Worm (Caenorhabditis elegans) whole organism, L4 larva: ENCODE results near the gene ZC455.1.
A peak's percentile ranks its signal among the peaks of the same experiment; 100 is the strongest.

ENCODE experiments used
- D1046.2 ChIP-seq: fragments of 200-800 bp; sonication (Bioruptor generic); IDR thresholded peaks from 2 replicates; pipeline ENCODE4 v1.3.6; 2022; ENCODE audit warnings: missing genetic modification characterization, missing compliant biosample characterization
- F26F4.8 ChIP-seq: fragments of 200-800 bp; sonication (Bioruptor generic); conservative IDR thresholded peaks from 2 replicates; pipeline ENCODE4 v1.3.6; 2022; ENCODE audit warnings: missing genetic modification characterization, missing compliant biosample characterization
- F44E2.7 ChIP-seq: fragments of 200-800 bp; sonication (Bioruptor generic); IDR thresholded peaks from 2 replicates; pipeline ENCODE4 v2.1.2; 2022; ENCODE audit warnings: missing genetic modification characterization, missing compliant biosample characterization
- T20F7.1 ChIP-seq: fragments of 200-800 bp; sonication (Bioruptor generic); optimal IDR thresholded peaks from 2 replicates; lab custom pipeline; 2018; ENCODE audit warnings: mild to moderate bottlenecking, missing genetic modification characterization, missing compliant biosample characterization
- Y105C5A.15 ChIP-seq: fragments of 200-800 bp; sonication (Bioruptor generic); IDR thresholded peaks from 2 replicates; pipeline ENCODE4 v1.3.6; 2022; ENCODE audit warnings: missing genetic modification characterization, missing compliant biosample characterization
- Y48G9A.11 ChIP-seq: fragments of 200-800 bp; sonication (Bioruptor generic); IDR thresholded peaks from 2 replicates; pipeline ENCODE4 v1.3.6; 2022; ENCODE audit warnings: missing genetic modification reagents, missing genetic modification characterization, missing compliant biosample characterization
- Y75B8A.6 ChIP-seq: fragments of 200-800 bp; sonication (Bioruptor generic); IDR thresholded peaks from 2 replicates; pipeline ENCODE4 v1.3.6; 2022; ENCODE audit warnings: missing genetic modification reagents, missing genetic modification characterization, missing compliant biosample characterization
- aly-2 ChIP-seq: sonication (generic microtip); optimal IDR thresholded peaks from 2 replicates; lab custom pipeline; 2018; ENCODE audit warnings: missing biosample characterization, missing genetic modification characterization
- arid-1 ChIP-seq: fragments of 200-800 bp; sonication (Bioruptor generic); conservative IDR thresholded peaks from 2 replicates; pipeline ENCODE4 v1.3.6; 2022; ENCODE audit warnings: missing genetic modification reagents, missing genetic modification characterization, missing compliant biosample characterization
- attf-4 ChIP-seq: sonication (generic microtip); optimal IDR thresholded peaks from 3 replicates; lab custom pipeline; 2017; ENCODE audit warnings: missing biosample characterization, missing genetic modification characterization
- ceh-20 ChIP-seq: fragments of 200-800 bp; sonication (Bioruptor generic); IDR thresholded peaks from 2 replicates; pipeline ENCODE4 v1.3.6; 2022; ENCODE audit warnings: missing genetic modification reagents, missing genetic modification characterization, missing compliant biosample characterization
- ceh-44 ChIP-seq: fragments of 200-800 bp; sonication (Bioruptor generic); IDR thresholded peaks from 2 replicates; pipeline ENCODE4 v1.3.6; 2022; ENCODE audit warnings: missing genetic modification reagents, missing genetic modification characterization, missing compliant biosample characterization
- ces-1 ChIP-seq: fragments of 150-350 bp; sonication (generic microtip); optimal IDR thresholded peaks from 4 replicates; lab custom pipeline; 2014; ENCODE audit warnings: missing biosample characterization, missing genetic modification reagents, missing genetic modification characterization
- cey-2 ChIP-seq: sonication (generic microtip); optimal IDR thresholded peaks from 3 replicates; lab custom pipeline; 2017; ENCODE audit warnings: missing genetic modification characterization, mild to moderate bottlenecking, missing compliant biosample characterization, antibody characterized with exemption, borderline replicate concordance; ENCODE audit not compliant: insufficient read depth
- daf-12 ChIP-seq: fragments of 150-350 bp; optimal IDR thresholded peaks from 2 replicates; lab custom pipeline; 2014; ENCODE audit warnings: missing biosample characterization, missing genetic modification reagents, missing genetic modification characterization
- daf-16 ChIP-seq, 3 experiments: sonication (generic microtip); optimal IDR thresholded peaks; 2 replicates each; lab custom pipeline; 2016 to 2017; ENCODE audit warnings: missing genetic modification characterization in 3 of 3, missing genetic modification reagents in 3 of 3, mild to moderate bottlenecking in 2 of 3, missing compliant biosample characterization in 2 of 3, missing biosample characterization in 1 of 3, moderate library complexity in 1 of 3
- dmd-9 ChIP-seq: fragments of 200-800 bp; sonication (Bioruptor generic); IDR thresholded peaks from 2 replicates; pipeline ENCODE4 v1.3.6; 2022; ENCODE audit warnings: missing genetic modification reagents, missing genetic modification characterization, missing compliant biosample characterization
- duxl-1 ChIP-seq: sonication (generic microtip); optimal IDR thresholded peaks from 2 replicates; lab custom pipeline; 2016; ENCODE audit warnings: mild to moderate bottlenecking, missing genetic modification characterization, moderate library complexity, missing compliant biosample characterization; ENCODE audit not compliant: poor library complexity
- dve-1 ChIP-seq: sonication (generic microtip); optimal IDR thresholded peaks from 2 replicates; lab custom pipeline; 2017; ENCODE audit warnings: antibody characterized with exemption, mild to moderate bottlenecking, missing genetic modification characterization, missing compliant biosample characterization; ENCODE audit not compliant: insufficient read depth
- egl-43 ChIP-seq: fragments of 200-800 bp; sonication (Bioruptor generic); IDR thresholded peaks from 2 replicates; pipeline ENCODE4 v1.3.6; 2022; ENCODE audit warnings: missing genetic modification reagents, missing genetic modification characterization, missing compliant biosample characterization
- hlh-11 ChIP-seq: fragments of 200-800 bp; sonication (Bioruptor generic); optimal IDR thresholded peaks from 2 replicates; lab custom pipeline; 2018; ENCODE audit warnings: mild to moderate bottlenecking, missing genetic modification characterization, missing compliant biosample characterization
- hlh-30 ChIP-seq: sonication (generic microtip); optimal IDR thresholded peaks from 2 replicates; lab custom pipeline; 2017; ENCODE audit warnings: antibody characterized with exemption, mild to moderate bottlenecking, missing genetic modification characterization, missing compliant biosample characterization; ENCODE audit not compliant: insufficient read depth
- hmg-1.1 ChIP-seq: fragments of 200-800 bp; sonication (Bioruptor generic); IDR thresholded peaks from 2 replicates; pipeline ENCODE4 v1.3.6; 2022; ENCODE audit warnings: missing genetic modification reagents, missing genetic modification characterization, missing compliant biosample characterization
- jun-1 ChIP-seq: fragments of 150-350 bp; optimal IDR thresholded peaks from 2 replicates; lab custom pipeline; 2014; ENCODE audit warnings: missing biosample characterization, missing genetic modification reagents, missing genetic modification characterization
- lim-7 ChIP-seq: fragments of 200-800 bp; sonication (Bioruptor generic); IDR thresholded peaks from 2 replicates; pipeline ENCODE4 v1.3.6; 2022; ENCODE audit warnings: missing genetic modification characterization, missing compliant biosample characterization
- lin-1 ChIP-seq: fragments of 200-800 bp; sonication (Bioruptor generic); IDR thresholded peaks from 2 replicates; pipeline ENCODE4 v1.3.6; 2022; ENCODE audit warnings: missing genetic modification reagents, missing genetic modification characterization, missing compliant biosample characterization
- lin-15B ChIP-seq: fragments of 150-350 bp; sonication (generic microtip); optimal IDR thresholded peaks from 3 replicates; lab custom pipeline; 2014; ENCODE audit warnings: missing biosample characterization, missing genetic modification characterization
- lin-29 ChIP-seq: fragments of 200-800 bp; sonication (Bioruptor generic); IDR thresholded peaks from 2 replicates; pipeline ENCODE4 v1.3.6; 2022; ENCODE audit warnings: missing genetic modification reagents, missing genetic modification characterization, missing compliant biosample characterization
- lin-38 ChIP-seq: fragments of 200-800 bp; sonication (Bioruptor generic); IDR thresholded peaks from 2 replicates; pipeline ENCODE4 v1.3.6; 2022; ENCODE audit warnings: missing genetic modification reagents, missing genetic modification characterization, missing compliant biosample characterization
- mdl-1 ChIP-seq, 2 experiments: fragments of 150-350 bp in 1 of 2; sonication (generic microtip) in 1 of 2; optimal IDR thresholded peaks; 2 replicates each; lab custom pipeline; 2014 to 2017; ENCODE audit warnings: missing biosample characterization in 2 of 2, missing genetic modification characterization in 2 of 2
- mes-2 ChIP-seq: sonication (generic microtip); optimal IDR thresholded peaks from 2 replicates; lab custom pipeline; 2016; ENCODE audit warnings: missing genotype, mild to moderate bottlenecking, missing genetic modification characterization, missing compliant biosample characterization; ENCODE audit not compliant: poor library complexity, severe bottlenecking
- mxl-3 ChIP-seq: fragments of 200-800 bp; sonication (Bioruptor generic); optimal IDR thresholded peaks from 2 replicates; lab custom pipeline; 2018; ENCODE audit warnings: mild to moderate bottlenecking, missing genetic modification characterization, missing compliant biosample characterization
- nhr-237 ChIP-seq: sonication (generic microtip); optimal IDR thresholded peaks from 2 replicates; lab custom pipeline; 2017; ENCODE audit warnings: missing biosample characterization, missing genetic modification characterization
- nhr-42 ChIP-seq: fragments of 200-800 bp; sonication (Bioruptor generic); IDR thresholded peaks from 2 replicates; pipeline ENCODE4 v1.3.6; 2022; ENCODE audit warnings: missing genetic modification characterization, missing compliant biosample characterization
- nhr-6 ChIP-seq: fragments of 150-350 bp; optimal IDR thresholded peaks from 2 replicates; lab custom pipeline; 2014; ENCODE audit warnings: missing biosample characterization, missing genetic modification characterization
- nhr-76 ChIP-seq: fragments of 150-350 bp; optimal IDR thresholded peaks from 2 replicates; lab custom pipeline; 2014; ENCODE audit warnings: missing biosample characterization, missing genetic modification characterization
- pha-4 ChIP-seq, 2 experiments: fragments of 150-350 bp in 1 of 2; fragments of 200-800 bp in 1 of 2; sonication (Bioruptor generic) in 1 of 2; IDR thresholded peaks in 1 of 2; optimal IDR thresholded peaks in 1 of 2; 2 replicates each; pipeline versions ENCODE4 v1.3.6 to Lab custom; 2014 to 2022; ENCODE audit warnings: missing genetic modification characterization in 2 of 2, missing genetic modification reagents in 2 of 2, missing biosample characterization in 1 of 2, missing compliant biosample characterization in 1 of 2
- pqm-1 ChIP-seq: sonication (generic microtip); optimal IDR thresholded peaks from 2 replicates; lab custom pipeline; 2017; ENCODE audit warnings: missing biosample characterization, missing genetic modification characterization
- rbr-2 ChIP-seq: sonication (generic microtip); optimal IDR thresholded peaks from 2 replicates; lab custom pipeline; 2016; ENCODE audit warnings: missing genotype, missing genetic modification characterization, missing compliant biosample characterization
- saeg-2 ChIP-seq: fragments of 200-800 bp; sonication (Bioruptor generic); IDR thresholded peaks from 2 replicates; pipeline ENCODE4 v1.3.6; 2022; ENCODE audit warnings: missing genetic modification reagents, missing genetic modification characterization, missing compliant biosample characterization
- snpc-4 ChIP-seq: fragments of 150-350 bp; optimal IDR thresholded peaks from 2 replicates; lab custom pipeline; 2014; ENCODE audit warnings: missing biosample characterization, missing genetic modification characterization
- spr-1 ChIP-seq: sonication (generic microtip); optimal IDR thresholded peaks from 2 replicates; lab custom pipeline; 2016; ENCODE audit warnings: mild to moderate bottlenecking, missing genetic modification characterization, missing compliant biosample characterization
- spr-3 ChIP-seq: fragments of 200-800 bp; sonication (Bioruptor generic); optimal IDR thresholded peaks from 2 replicates; lab custom pipeline; 2018; ENCODE audit warnings: mild to moderate bottlenecking, missing genetic modification characterization, missing compliant biosample characterization
- unc-130 ChIP-seq: sonication (generic microtip); optimal IDR thresholded peaks from 2 replicates; lab custom pipeline; 2016; ENCODE audit warnings: missing genetic modification reagents, missing genetic modification characterization, missing compliant biosample characterization
- unc-62 ChIP-seq, 3 experiments: fragments of 150-350 bp in 1 of 3; sonication (generic microtip); optimal IDR thresholded peaks in 2 of 3; peaks in 1 of 3; 1 replicate in 1 of 3; 2 replicates in 2 of 3; lab custom pipeline; 2014 to 2017; ENCODE audit warnings: missing biosample characterization in 3 of 3, missing genetic modification characterization in 3 of 3, missing genetic modification reagents in 3 of 3, missing genotype in 1 of 3
- zfp-2 ChIP-seq: sonication (generic microtip); optimal IDR thresholded peaks from 2 replicates; lab custom pipeline; 2016; ENCODE audit warnings: mild to moderate bottlenecking, missing genetic modification characterization, missing compliant biosample characterization
- zip-2 ChIP-seq: fragments of 150-350 bp; optimal IDR thresholded peaks from 2 replicates; lab custom pipeline; 2014; ENCODE audit warnings: missing biosample characterization, missing genetic modification characterization
- ztf-11 ChIP-seq: fragments of 150-350 bp; optimal IDR thresholded peaks from 2 replicates; lab custom pipeline; 2014; ENCODE audit warnings: missing biosample characterization, missing genetic modification characterization
- ztf-7 ChIP-seq: fragments of 150-350 bp; optimal IDR thresholded peaks from 2 replicates; lab custom pipeline; 2014; ENCODE audit warnings: missing biosample characterization, missing genetic modification characterization

Gene ZC455.1

ce11 chrV:12780248-12780647 is 6.9 kb downstream of the ZC455.1 start (continued):
- TF ChIP-seq pqm-1 (tag; lab: Kevin White, UChicago) = no peak
- TF ChIP-seq hlh-30 (tag; lab: Kevin White, UChicago) = no peak
- TF ChIP-seq mdl-1 (tag; optimal IDR thresholded peaks at IDR 0.05; lab: Kevin White, UChicago) = no peak
- peak; percentile 31 for TF ChIP-seq spr-1 (tag; lab: Kevin White, UChicago)
- 0 out of 2 replicates have a peak, but pooled peaks have one; percentile 21 for TF ChIP-seq saeg-2 (GFP tag; lab: Robert Waterston, UW)
- TF ChIP-seq egl-43 (GFP tag; lab: Robert Waterston, UW) = no peak; the same call in 1 of the 2 replicates
- TF ChIP-seq Y75B8A.6 (GFP tag; lab: Robert Waterston, UW) = peak; percentile 55; the same call in 1 of the 2 replicates
- no peak for TF ChIP-seq lin-15B (tag; lab: Kevin White, UChicago)
- peak; percentile 90 for TF ChIP-seq hmg-1.1 (GFP tag; lab: Robert Waterston, UW)
- TF ChIP-seq ces-1 = no peak
- peak; percentile 75; the same call in 1 of the 2 replicates for TF ChIP-seq F26F4.8 (GFP tag; lab: Robert Waterston, UW)
- no peak for TF ChIP-seq ztf-7
- peak; percentile 85 for TF ChIP-seq Y48G9A.11 (GFP tag; lab: Robert Waterston, UW)
- TF ChIP-seq duxl-1 (tag; lab: Kevin White, UChicago) = peak; percentile 14
- peak; percentile 90; the same call in 1 of the 2 replicates for TF ChIP-seq F44E2.7
- TF ChIP-seq daf-16 (GFP tag; optimal IDR thresholded peaks at IDR 0.05; lab: Kevin White, UChicago) = peak; percentile 22 to 62
- no peak for TF ChIP-seq daf-16 (tag; optimal IDR thresholded peaks at IDR 0.05; lab: Kevin White, UChicago)
- peak; percentile 56 for TF ChIP-seq hlh-11 (tag; lab: Kevin White, UChicago)
- TF ChIP-seq dve-1 (tag; lab: Kevin White, UChicago) = no peak
- no peak for TF ChIP-seq ztf-11 (tag; lab: Kevin White, UChicago)
- TF ChIP-seq rbr-2 (tag; lab: Kevin White, UChicago) = peak; percentile 59
- peak; percentile 67 for TF ChIP-seq lin-29 (GFP tag; lab: Robert Waterston, UW)
- peak; percentile 86 for TF ChIP-seq pha-4 (GFP tag; IDR thresholded peaks at IDR 0.05; lab: Robert Waterston, UW)
- TF ChIP-seq pha-4 (tag; optimal IDR thresholded peaks at IDR 0.05; lab: Kevin White, UChicago) = no peak
- TF ChIP-seq D1046.2 (GFP tag; lab: Robert Waterston, UW) = peak; percentile 87
- peak; percentile 70 for TF ChIP-seq mxl-3 (GFP tag; lab: Kevin White, UChicago)
- TF ChIP-seq mes-2 = no peak
- TF ChIP-seq nhr-76 (tag; lab: Kevin White, UChicago) = no peak
- TF ChIP-seq aly-2 = no peak
- TF ChIP-seq lin-1 (GFP tag; lab: Robert Waterston, UW) = peak; percentile 86
- no peak for TF ChIP-seq attf-4 (tag; lab: Kevin White, UChicago)
- TF ChIP-seq ceh-20 = 0 out of 2 replicates have a peak, but pooled peaks have one; percentile 47
- TF ChIP-seq unc-62 (GFP tag; optimal IDR thresholded peaks at IDR 0.05 in 1 of 2; lab: Kevin White, UChicago) = peak in 1 of 2 experiments; percentile 80
- no peak for TF ChIP-seq unc-62 (tag; optimal IDR thresholded peaks at IDR 0.05; lab: Kevin White, UChicago)
- TF ChIP-seq ceh-44 (GFP tag; lab: Robert Waterston, UW) = peak; percentile 65; the same call in 1 of the 2 replicates
- TF ChIP-seq nhr-42 (GFP tag; lab: Robert Waterston, UW) = no peak
- TF ChIP-seq cey-2 (tag; lab: Kevin White, UChicago) = no peak
- no peak for TF ChIP-seq lin-38 (GFP tag; lab: Robert Waterston, UW)
- no peak for TF ChIP-seq T20F7.1
- TF ChIP-seq dmd-9 (GFP tag; lab: Robert Waterston, UW) = peak; percentile 78
- no peak for TF ChIP-seq zip-2 (tag; lab: Kevin White, UChicago)
- TF ChIP-seq nhr-6 (tag; lab: Kevin White, UChicago) = peak; percentile 73
- no peak for TF ChIP-seq jun-1 (tag; lab: Kevin White, UChicago)
- TF ChIP-seq nhr-237 = no peak
- TF ChIP-seq unc-130 = peak; percentile 57
- peak; percentile 28 for TF ChIP-seq zfp-2 (tag; lab: Kevin White, UChicago)
- no peak for TF ChIP-seq daf-12 (tag; lab: Kevin White, UChicago)
- TF ChIP-seq Y105C5A.15 (GFP tag; lab: Robert Waterston, UW) = peak; percentile 92
- TF ChIP-seq lim-7 (GFP tag; lab: Robert Waterston, UW) = peak; percentile 97
- TF ChIP-seq spr-3 = peak; percentile 72
- peak; percentile 91 for TF ChIP-seq arid-1 (GFP tag; lab: Robert Waterston, UW)
- TF ChIP-seq snpc-4 (tag; lab: Kevin White, UChicago) = no peak
